Fruit fly (Drosophila melanogaster): ENCODE measurements around the gene CG14435.

Gene CG14435

dm6 chrX:6853384-6853783, 9.7 kb upstream of the CG14435 start (continued):
- TF ChIP-seq bsh (GFP tag; optimal IDR thresholded peaks at IDR 0.05), result no peak
- TF ChIP-seq Bgb (GFP tag; IDR thresholded peaks at IDR 0.05; ENCODE audit: partially characterized antibody), result no peak
- TF ChIP-seq H15 (GFP tag; IDR thresholded peaks at IDR 0.05), result no peak
- TF ChIP-seq stc (GFP tag; IDR thresholded peaks at IDR 0.05), result no peak
- TF ChIP-seq Fer2 (tag; optimal IDR thresholded peaks at IDR 0.05), result no peak
- no peak for TF ChIP-seq D19B (GFP tag; optimal IDR thresholded peaks at IDR 0.05)
- TF ChIP-seq CG16815 (GFP tag; optimal IDR thresholded peaks at IDR 0.05), result no peak
- TF ChIP-seq CG2875 (GFP tag; optimal IDR thresholded peaks at IDR 0.05), result no peak
- no peak for TF ChIP-seq Stat92E (GFP tag; optimal IDR thresholded peaks at IDR 0.05)
- no peak for TF ChIP-seq zf30C (GFP tag; optimal IDR thresholded peaks at IDR 0.05)
- no peak for TF ChIP-seq BEAF-32 (GFP tag; optimal IDR thresholded peaks at IDR 0.05)
- no peak for TF ChIP-seq fu2 (GFP tag; optimal IDR thresholded peaks at IDR 0.05)
- TF ChIP-seq CG9876 (GFP tag; optimal IDR thresholded peaks at IDR 0.05), result no peak
- peak; percentile 49 for TF ChIP-seq CG12769 (tag; optimal IDR thresholded peaks at IDR 0.05)
- no peak for TF ChIP-seq Dp (GFP tag; optimal IDR thresholded peaks at IDR 0.05)
- TF ChIP-seq B-H1 (GFP tag; IDR thresholded peaks at IDR 0.05), result no peak
- no peak for TF ChIP-seq CG30431 (GFP tag; optimal IDR thresholded peaks at IDR 0.05)
- no peak for TF ChIP-seq CG3281 (GFP tag; optimal IDR thresholded peaks at IDR 0.05)
- no peak for TF ChIP-seq Usf (GFP tag; optimal IDR thresholded peaks at IDR 0.05)
- TF ChIP-seq z (GFP tag; IDR thresholded peaks at IDR 0.05), result no peak
- no peak for TF ChIP-seq CG33213 (GFP tag; optimal IDR thresholded peaks at IDR 0.05)
- peak; percentile 82 for TF ChIP-seq cad (GFP tag; optimal IDR thresholded peaks at IDR 0.05)
- TF ChIP-seq pfk (GFP tag; optimal IDR thresholded peaks at IDR 0.05), result peak; percentile 80
- peak; percentile 24 for TF ChIP-seq CG3163 (GFP tag; optimal IDR thresholded peaks at IDR 0.05)
- TF ChIP-seq CG12744 (GFP tag; optimal IDR thresholded peaks at IDR 0.05), result no peak
- TF ChIP-seq Abd-B (GFP tag; optimal IDR thresholded peaks at IDR 0.05), result no peak
- no peak for TF ChIP-seq Ravus (GFP tag; IDR thresholded peaks at IDR 0.05)
- TF ChIP-seq CG12659 (GFP tag; optimal IDR thresholded peaks at IDR 0.05), result no peak
- TF ChIP-seq CG5180 (GFP tag; optimal IDR thresholded peaks at IDR 0.05), result peak; percentile 34
- no peak for TF ChIP-seq Gug (GFP tag; IDR thresholded peaks at IDR 0.05)
- TF ChIP-seq wdn (GFP tag; IDR thresholded peaks at IDR 0.05), result no peak
- TF ChIP-seq Dbx (GFP tag; IDR thresholded peaks at IDR 0.05), result no peak
- TF ChIP-seq Rfx (GFP tag; IDR thresholded peaks at IDR 0.05), result 0 out of 2 replicates have a peak, but pooled peaks have one; percentile 25
- no peak for TF ChIP-seq h (optimal IDR thresholded peaks at IDR 0.05)
- no peak for TF ChIP-seq tgo (GFP tag; IDR thresholded peaks at IDR 0.05)
- TF ChIP-seq fd3F (GFP tag; optimal IDR thresholded peaks at IDR 0.05), result no peak
- peak; percentile 75 for TF ChIP-seq rib (GFP tag; IDR thresholded peaks at IDR 0.05)
- TF ChIP-seq Neu2 (GFP tag; optimal IDR thresholded peaks at IDR 0.05; ENCODE audit: borderline replicate concordance), result no peak
- TF ChIP-seq CG8290 (GFP tag; optimal IDR thresholded peaks at IDR 0.05), result no peak
- peak; percentile 37 to 80 for TF ChIP-seq CG8290 (tag; optimal IDR thresholded peaks at IDR 0.05)
- TF ChIP-seq kah (GFP tag; optimal IDR thresholded peaks at IDR 0.05), result no peak
- TF ChIP-seq CG17328 (GFP tag; IDR thresholded peaks at IDR 0.05), result no peak
- TF ChIP-seq nau (GFP tag; optimal IDR thresholded peaks at IDR 0.05), result no peak
- TF ChIP-seq maf-S (GFP tag; optimal IDR thresholded peaks at IDR 0.05), result no peak
- TF ChIP-seq en (GFP tag; optimal IDR thresholded peaks at IDR 0.05), result no peak
- no peak for TF ChIP-seq C15 (GFP tag; IDR thresholded peaks at IDR 0.05)
- TF ChIP-seq ems (GFP tag; optimal IDR thresholded peaks at IDR 0.05), result no peak
- no peak for TF ChIP-seq HHEX (GFP tag; optimal IDR thresholded peaks at IDR 0.05)
- peak; percentile 54 for TF ChIP-seq B-H2 (GFP tag; optimal IDR thresholded peaks at IDR 0.05)
- TF ChIP-seq phol (tag; optimal IDR thresholded peaks at IDR 0.05), result peak; percentile 10
- TF ChIP-seq CG7987 (GFP tag; optimal IDR thresholded peaks at IDR 0.05), result peak; percentile 39
- no peak for TF ChIP-seq CG2116 (GFP tag; optimal IDR thresholded peaks at IDR 0.05)

All from whole organism, embryonic.